Fruit fly (Drosophila melanogaster) whole organism, prepupa: ENCODE data around the gene CG13454.

Experiments
- CG10669 ChIP-seq: fragments of 200-800 bp; sonication (Bioruptor generic); optimal IDR thresholded peaks from 3 replicates; lab custom pipeline; 2018; ENCODE audit warnings: missing biosample characterization, mild to moderate bottlenecking, missing genetic modification characterization, moderate library complexity
- CG6808 ChIP-seq: fragments of 200-800 bp; sonication (Bioruptor generic); optimal IDR thresholded peaks from 3 replicates; lab custom pipeline; 2017; ENCODE audit warnings: missing biosample characterization, missing genetic modification characterization, mild to moderate bottlenecking, moderate library complexity, missing genetic modification reagents
- Eip93F ChIP-seq: fragments of 200-800 bp; sonication (Bioruptor generic); optimal IDR thresholded peaks from 2 replicates; lab custom pipeline; 2016; ENCODE audit warnings: missing biosample characterization, mild to moderate bottlenecking, missing genetic modification characterization
- Gug ChIP-seq: fragments of 200-800 bp; sonication (Bioruptor generic); IDR thresholded peaks from 2 replicates; pipeline ENCODE4 v1.3.6; 2022; ENCODE audit warnings: missing biosample characterization, missing genetic modification characterization
- Hr4 ChIP-seq: fragments of 200-800 bp; sonication (Bioruptor generic); optimal IDR thresholded peaks from 3 replicates; lab custom pipeline; 2016; ENCODE audit warnings: missing biosample characterization, missing genetic modification characterization
- Lpt ChIP-seq: fragments of 200-800 bp; sonication (Bioruptor generic); optimal IDR thresholded peaks from 3 replicates; lab custom pipeline; 2016; ENCODE audit warnings: missing biosample characterization, missing genetic modification characterization
- Met ChIP-seq: fragments of 200-800 bp; sonication (Bioruptor generic); optimal IDR thresholded peaks from 3 replicates; lab custom pipeline; 2016; ENCODE audit warnings: missing biosample characterization, missing genetic modification characterization
- OdsH ChIP-seq: fragments of 200-800 bp; sonication (Bioruptor generic); optimal IDR thresholded peaks from 3 replicates; lab custom pipeline; 2016; ENCODE audit warnings: missing biosample characterization, missing genetic modification characterization
- Sox15 ChIP-seq: fragments of 200-800 bp; sonication (Bioruptor generic); optimal IDR thresholded peaks from 3 replicates; lab custom pipeline; 2016; ENCODE audit warnings: missing biosample characterization, missing genetic modification characterization
- achi ChIP-seq: fragments of 200-800 bp; sonication (Bioruptor generic); optimal IDR thresholded peaks from 3 replicates; lab custom pipeline; 2016; ENCODE audit warnings: missing biosample characterization, missing genetic modification characterization
- eg ChIP-seq: fragments of 200-800 bp; sonication (Bioruptor generic); IDR thresholded peaks from 3 replicates; pipeline ENCODE4 v1.3.6; 2022; ENCODE audit warnings: missing biosample characterization, missing genetic modification characterization
- fd59A ChIP-seq: fragments of 200-800 bp; sonication (Bioruptor generic); optimal IDR thresholded peaks from 2 replicates; lab custom pipeline; 2017; ENCODE audit warnings: missing biosample characterization, mild to moderate bottlenecking, missing genetic modification characterization, missing genetic modification reagents
- net ChIP-seq: fragments of 200-800 bp; sonication (Bioruptor generic); optimal IDR thresholded peaks from 3 replicates; lab custom pipeline; 2016; ENCODE audit warnings: missing biosample characterization, missing genetic modification characterization
- spab ChIP-seq: fragments of 200-800 bp; sonication (Bioruptor generic); optimal IDR thresholded peaks from 2 replicates; lab custom pipeline; 2017; ENCODE audit warnings: missing biosample characterization, mild to moderate bottlenecking, missing genetic modification characterization, missing genetic modification reagents

DNA sequence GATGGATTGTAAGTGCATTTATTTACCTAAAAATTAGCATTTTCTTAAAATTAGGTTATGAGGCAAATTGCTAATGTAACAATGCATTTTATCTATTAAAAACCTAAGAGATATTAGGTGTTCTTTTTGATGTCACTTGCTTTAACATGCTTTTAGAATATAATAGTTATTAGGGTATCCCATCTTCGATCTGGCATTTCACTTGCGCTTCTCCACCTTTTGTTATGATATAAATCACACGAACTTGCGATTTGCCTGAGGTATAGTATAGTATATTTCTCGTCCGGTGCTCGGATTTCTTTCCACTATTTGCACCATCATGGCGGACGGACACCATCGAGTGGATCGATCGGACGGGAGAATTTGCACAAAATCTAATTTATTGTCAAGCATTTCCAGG lies 13.2 kb upstream of the CG13454 start:
- TF ChIP-seq Eip93F (no peak), Sox15 (no peak), net (GFP tag; lab: Kevin White, UChicago) (no peak), Gug (GFP tag; lab: Robert Waterston, UW) (no peak), Lpt (no peak), achi (no peak), eg (GFP tag; lab: Robert Waterston, UW) (no peak), Met (no peak), fd59A (GFP tag; lab: Kevin White, UChicago) (no peak), CG6808 (no peak), OdsH (GFP tag; lab: Kevin White, UChicago) (no peak), Hr4 (GFP tag; lab: Kevin White, UChicago) (no peak), CG10669 (no peak), spab (GFP tag; lab: Kevin White, UChicago) (no peak)
